Worm (Caenorhabditis elegans): ENCODE data around the gene B0228.8.

ce11 chrII:7801899-7802298 is 40.6 kb upstream of the B0228.8 start:
- TF ChIP-seq ceh-13 (GFP tag; optimal IDR thresholded peaks at IDR 0.05) (no peak), tbx-37 (GFP tag; conservative IDR thresholded peaks at IDR 0.05) (no peak), ceh-36 (tag; optimal IDR thresholded peaks at IDR 0.05) (no peak), scrt-1 (GFP tag; IDR thresholded peaks at IDR 0.05) (no peak)

All from whole organism, early embryonic.